Worm (Caenorhabditis elegans) whole organism, L4/young adult: ENCODE data around the gene czw-1.

ENCODE experiments used
- W03F9.2 ChIP-seq: fragments of 150-350 bp; optimal IDR thresholded peaks from 2 replicates; lab custom pipeline; 2014; ENCODE audit warnings: missing biosample characterization, missing genetic modification characterization
- dao-5 ChIP-seq: sonication (generic microtip); optimal IDR thresholded peaks from 2 replicates; lab custom pipeline; 2016; ENCODE audit warnings: missing genotype, missing genetic modification characterization, moderate library complexity, missing compliant biosample characterization
- him-1 ChIP-seq: sonication (generic microtip); optimal IDR thresholded peaks from 2 replicates; lab custom pipeline; 2016; ENCODE audit warnings: missing genotype, missing genetic modification reagents, missing genetic modification characterization, missing compliant biosample characterization

Gene czw-1

DNA sequence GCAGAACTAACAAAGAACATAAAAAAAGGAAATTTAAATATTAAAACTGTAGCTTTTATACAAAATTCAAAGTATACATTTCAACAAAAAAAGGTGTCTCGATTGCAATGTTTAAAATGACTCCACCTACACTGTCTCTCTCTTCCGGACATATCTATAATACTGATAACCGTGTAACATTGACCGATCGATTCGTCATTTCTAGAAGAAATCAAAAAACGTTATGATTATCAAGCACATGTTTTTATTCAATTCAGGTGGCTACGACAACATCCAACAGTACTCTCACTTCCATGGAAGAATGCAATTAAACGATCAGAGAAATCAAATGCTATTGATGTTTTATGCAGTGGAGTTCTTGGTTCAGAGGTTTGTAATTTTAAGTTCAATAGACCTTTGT is 48.1 kb downstream of the czw-1 start:
- TF ChIP-seq W03F9.2 (tag; lab: Kevin White, UChicago) (no peak), him-1 (tag; lab: Kevin White, UChicago) (no peak), dao-5 (no peak)

DNA sequence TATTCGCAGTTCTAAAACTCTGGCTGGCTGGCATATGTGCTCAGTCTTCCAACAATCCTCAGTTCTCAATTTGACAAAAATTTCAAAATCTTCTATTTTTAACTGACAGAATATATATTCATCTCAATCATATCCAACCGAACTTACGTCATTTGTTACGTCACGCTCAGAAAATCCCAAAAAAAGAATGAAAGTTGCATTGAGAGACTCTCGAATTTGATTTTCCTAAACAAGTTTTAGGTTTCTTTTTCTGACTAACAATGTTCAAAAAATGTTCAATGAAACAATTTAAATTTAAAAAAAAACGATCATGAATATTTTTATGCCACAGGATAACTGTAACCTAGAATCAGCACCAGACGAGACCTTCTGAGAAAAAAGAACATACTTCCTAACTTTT is 48.7 kb downstream of the czw-1 start:
- TF ChIP-seq dao-5 (no peak), him-1 (tag; lab: Kevin White, UChicago) (no peak), W03F9.2 (tag; lab: Kevin White, UChicago) (no peak)

DNA sequence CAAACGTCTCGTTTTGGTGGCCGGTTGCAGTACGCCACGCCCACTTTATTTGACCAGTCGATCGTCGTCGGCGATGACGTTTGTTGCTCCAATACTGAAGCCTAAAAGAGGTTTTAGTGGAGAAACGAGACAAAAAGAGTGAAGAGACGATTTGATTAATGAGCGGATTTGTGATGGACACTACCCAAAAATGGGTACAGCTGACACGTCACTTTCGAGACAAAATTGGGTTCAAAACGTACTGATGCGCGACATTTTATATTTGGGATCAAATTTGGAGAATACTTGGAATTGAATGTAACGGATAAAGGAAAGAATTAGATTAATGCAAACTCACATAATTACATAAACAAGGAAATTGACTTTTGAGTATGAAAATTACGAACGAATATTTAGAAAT is 49.2 kb downstream of the czw-1 start, which contains the start of gene ilys-4:
Gene ilys-4, minus strand, starts transcription at position 101 of the 400 bp plus-strand sequence.
- no peak for TF ChIP-seq dao-5
- no peak for TF ChIP-seq W03F9.2 (tag; lab: Kevin White, UChicago)
- no peak for TF ChIP-seq him-1 (tag; lab: Kevin White, UChicago)
